Fruit fly (Drosophila melanogaster) whole organism, prepupa: ENCODE measurements around the gene CG5180.

Experiments used
- Blimp-1 ChIP-seq: fragments of 200-800 bp; sonication (Bioruptor generic); optimal IDR thresholded peaks from 3 replicates; lab custom pipeline; 2017; ENCODE audit warnings: missing biosample characterization, missing genetic modification characterization, mild to moderate bottlenecking, moderate library complexity, missing genetic modification reagents
- CG31627 ChIP-seq: fragments of 200-800 bp; sonication (Bioruptor generic); optimal IDR thresholded peaks from 3 replicates; lab custom pipeline; 2016; ENCODE audit warnings: missing biosample characterization, missing genetic modification characterization
- OdsH ChIP-seq: fragments of 200-800 bp; sonication (Bioruptor generic); optimal IDR thresholded peaks from 3 replicates; lab custom pipeline; 2016; ENCODE audit warnings: missing biosample characterization, missing genetic modification characterization
- dsx ChIP-seq: fragments of 200-800 bp; optimal IDR thresholded peaks from 3 replicates; lab custom pipeline; 2019; ENCODE audit warnings: missing biosample characterization, mild to moderate bottlenecking, missing genetic modification characterization, moderate library complexity; ENCODE audit not compliant: poor library complexity, severe bottlenecking
- fd85E ChIP-seq: fragments of 200-800 bp; sonication (Bioruptor generic); optimal IDR thresholded peaks from 3 replicates; lab custom pipeline; 2016; ENCODE audit warnings: missing biosample characterization, missing genetic modification characterization
- spab ChIP-seq: fragments of 200-800 bp; sonication (Bioruptor generic); optimal IDR thresholded peaks from 2 replicates; lab custom pipeline; 2017; ENCODE audit warnings: missing biosample characterization, mild to moderate bottlenecking, missing genetic modification characterization, missing genetic modification reagents
- ss ChIP-seq, 2 experiments: fragments of 200-800 bp; sonication (Bioruptor generic); optimal IDR thresholded peaks; 2 replicates in 1 of 2; 3 replicates in 1 of 2; lab custom pipeline; 2017 to 2018; ENCODE audit warnings: mild to moderate bottlenecking in 2 of 2, missing biosample characterization in 2 of 2, missing genetic modification characterization in 2 of 2, moderate library complexity in 1 of 2

DNA sequence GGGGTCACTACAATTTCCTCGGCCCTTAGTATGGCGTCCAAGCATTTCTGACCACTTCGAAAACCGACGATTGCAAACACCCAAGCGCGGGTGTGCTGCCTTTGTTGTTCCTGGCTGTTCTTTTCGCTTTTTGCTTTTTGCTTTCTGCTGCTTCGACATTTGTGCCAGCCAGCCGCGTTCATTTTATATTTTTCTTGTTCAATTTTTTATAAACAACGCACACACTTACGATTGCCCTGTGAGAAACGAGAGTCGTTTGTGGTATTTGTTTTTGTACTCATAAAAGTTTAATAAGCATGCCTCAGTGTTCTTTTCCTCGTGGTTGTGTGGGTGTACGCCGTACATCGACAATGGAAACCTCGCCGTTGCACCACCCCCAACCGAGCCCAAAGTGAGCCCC, 10.0 kb upstream of the CG5180 start:
- TF ChIP-seq fd85E (GFP tag; lab: Kevin White, UChicago) (no peak), ss (GFP tag; optimal IDR thresholded peaks at IDR 0.05; lab: Kevin White, UChicago) (peak; percentile 46 to 70), dsx (GFP tag; lab: Kevin White, UChicago) (peak; percentile 5), spab (peak; percentile 12), Blimp-1 (no peak), OdsH (GFP tag; lab: Kevin White, UChicago) (no peak), CG31627 (GFP tag; lab: Kevin White, UChicago) (no peak)
